Worm (Caenorhabditis elegans) whole organism, L4/young adult: ENCODE data around the gene ZK1320.5.
A peak's percentile ranks its signal among the peaks of the same experiment; 100 is the strongest.

Experiments
- W03F9.2 ChIP-seq: fragments of 150-350 bp; optimal IDR thresholded peaks from 2 replicates; lab custom pipeline; 2014; ENCODE audit warnings: missing biosample characterization, missing genetic modification characterization
- dao-5 ChIP-seq: sonication (generic microtip); optimal IDR thresholded peaks from 2 replicates; lab custom pipeline; 2016; ENCODE audit warnings: missing genotype, missing genetic modification characterization, moderate library complexity, missing compliant biosample characterization
- him-1 ChIP-seq: sonication (generic microtip); optimal IDR thresholded peaks from 2 replicates; lab custom pipeline; 2016; ENCODE audit warnings: missing genotype, missing genetic modification reagents, missing genetic modification characterization, missing compliant biosample characterization

ZK1320.5 gene

ce11 chrII:9680493-9680892 is 15.0 kb upstream of the ZK1320.5 start, which contains the start of gene ZK1320.13:
Gene ZK1320.13 (plus strand): TSS chrII:9680793.
- TF ChIP-seq dao-5 (tag; lab: Kevin White, UChicago) (no peak), W03F9.2 (tag; lab: Kevin White, UChicago) (no peak), him-1 (no peak)

ce11 chrII:9679842-9680241 is 14.4 kb upstream of the ZK1320.5 start:
- TF ChIP-seq dao-5 (tag; lab: Kevin White, UChicago) (no peak), W03F9.2 (tag; lab: Kevin White, UChicago) (no peak), him-1 (no peak)

- TF ChIP-seq dao-5 (tag; lab: Kevin White, UChicago) (no peak), W03F9.2 (tag; lab: Kevin White, UChicago) (no peak), him-1 (no peak)
These were observed 12.0 kb upstream of the ZK1320.5 start for ce11 chrII:9677470-9677869.

ce11 chrII:9674678-9675077 is 9.2 kb upstream of the ZK1320.5 start, which contains the start of gene arc-1:
Gene arc-1 (plus strand): TSS chrII:9674978.
- TF ChIP-seq him-1 (no peak), W03F9.2 (tag; lab: Kevin White, UChicago) (no peak), dao-5 (tag; lab: Kevin White, UChicago) (no peak)

- TF ChIP-seq W03F9.2 (tag; lab: Kevin White, UChicago) (no peak), dao-5 (tag; lab: Kevin White, UChicago) (no peak), him-1 (no peak)
These were observed 5.8 kb upstream of the ZK1320.5 start, which contains the start of gene ZK1320.7 for ce11 chrII:9671308-9671707. Gene ZK1320.7 (plus strand): TSS chrII:9671608.

ce11 chrII:9668959-9669358 is 3.5 kb upstream of the ZK1320.5 start, which contains the start of gene taf-8:
Gene taf-8 (plus strand): TSS chrII:9669318.
- TF ChIP-seq dao-5 (tag; lab: Kevin White, UChicago) (no peak), W03F9.2 (tag; lab: Kevin White, UChicago) (peak; percentile 16)

ce11 chrII:9667382-9667781 is 1.9 kb upstream of the ZK1320.5 start, which contains the start of gene ZK1320.11:
Gene ZK1320.11 (plus strand): TSS chrII:9667624.
- TF ChIP-seq dao-5 (tag; lab: Kevin White, UChicago) (no peak), him-1 (no peak), W03F9.2 (tag; lab: Kevin White, UChicago) (no peak)

- TF ChIP-seq him-1: no peak
- no peak for TF ChIP-seq W03F9.2 (tag; lab: Kevin White, UChicago)
- no peak for TF ChIP-seq dao-5 (tag; lab: Kevin White, UChicago)
These were observed 2.7 kb downstream of the ZK1320.5 start, which contains the start of gene cyp-13A10 for ce11 chrII:9662797-9663196. Gene cyp-13A10 (minus strand): TSS chrII:9662884.

ce11 chrII:9662160-9662559 is 3.3 kb downstream of the ZK1320.5 start:
- no peak for TF ChIP-seq him-1
- no peak for TF ChIP-seq dao-5 (tag; lab: Kevin White, UChicago)
- no peak for TF ChIP-seq W03F9.2 (tag; lab: Kevin White, UChicago)

- TF ChIP-seq W03F9.2 (tag; lab: Kevin White, UChicago) (no peak), him-1 (no peak), dao-5 (tag; lab: Kevin White, UChicago) (no peak)
These were observed 5.1 kb downstream of the ZK1320.5 start, which contains the start of gene ZK1320.3 for ce11 chrII:9660379-9660778. Gene ZK1320.3 (minus strand): TSS chrII:9660419.

- no peak for TF ChIP-seq W03F9.2 (tag; lab: Kevin White, UChicago)
- TF ChIP-seq dao-5 (tag; lab: Kevin White, UChicago): no peak
- TF ChIP-seq him-1: no peak
These were observed 6.6 kb downstream of the ZK1320.5 start, which contains the start of gene ZK1320.2 for ce11 chrII:9658915-9659314. Gene ZK1320.2 (minus strand): TSS chrII:9659002.

- TF ChIP-seq him-1 (no peak), dao-5 (tag; lab: Kevin White, UChicago) (no peak), W03F9.2 (tag; lab: Kevin White, UChicago) (no peak)
These were observed 9.2 kb downstream of the ZK1320.5 start, which contains the start of gene gstk-1 for ce11 chrII:9656210-9656755. Gene gstk-1 (plus strand): TSS chrII:9656705.

- TF ChIP-seq dao-5 (tag; lab: Kevin White, UChicago): no peak
- TF ChIP-seq W03F9.2 (tag; lab: Kevin White, UChicago): no peak
- no peak for TF ChIP-seq him-1
These were observed 9.8 kb downstream of the ZK1320.5 start, which contains the start of gene ZK1307.1 for ce11 chrII:9655530-9656139. Gene ZK1307.1 (minus strand): TSS chrII:9655580.

ce11 chrII:9653679-9654078 is 11.8 kb downstream of the ZK1320.5 start, which contains the start of gene ZK1307.2:
Gene ZK1307.2 (minus strand): TSS chrII:9653952.
- TF ChIP-seq dao-5 (tag; lab: Kevin White, UChicago): no peak
- no peak for TF ChIP-seq him-1
- no peak for TF ChIP-seq W03F9.2 (tag; lab: Kevin White, UChicago)
